Fruit fly (Drosophila melanogaster): ENCODE results near the gene tbc.

DNA sequence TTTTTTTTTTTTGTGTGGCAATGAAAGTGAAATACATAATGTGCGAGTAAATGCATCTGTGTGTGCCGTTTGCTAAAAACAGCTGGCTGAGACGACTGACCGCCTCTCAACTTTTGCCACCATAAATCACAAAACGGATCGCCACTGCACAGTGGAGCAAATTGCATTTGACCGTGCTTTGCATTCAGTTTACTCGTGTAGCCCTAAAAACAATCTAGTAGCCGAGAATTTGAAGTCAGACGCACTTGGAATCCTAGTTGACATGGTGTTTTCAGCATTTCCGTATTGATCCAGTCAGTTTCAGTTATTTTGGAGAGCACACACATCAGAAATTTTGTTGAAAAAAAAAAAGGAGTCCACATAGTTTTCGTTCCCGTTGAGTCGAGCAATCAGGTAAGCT lies 36.7 kb downstream of the tbc start, which contains the start of gene CG15461:
- TF ChIP-seq pan (optimal IDR thresholded peaks at IDR 0.05) (no peak), psq (optimal IDR thresholded peaks at IDR 0.05) (no peak), EcR (GFP tag; optimal IDR thresholded peaks at IDR 0.05) (no peak), CG8478 (optimal IDR thresholded peaks at IDR 0.05) (no peak), usp (GFP tag; optimal IDR thresholded peaks at IDR 0.05) (no peak), Dll (optimal IDR thresholded peaks at IDR 0.05) (no peak)

Data from whole organism.